Fruit fly (Drosophila melanogaster): Measurements from ENCODE around the gene Coprox.

DNA sequence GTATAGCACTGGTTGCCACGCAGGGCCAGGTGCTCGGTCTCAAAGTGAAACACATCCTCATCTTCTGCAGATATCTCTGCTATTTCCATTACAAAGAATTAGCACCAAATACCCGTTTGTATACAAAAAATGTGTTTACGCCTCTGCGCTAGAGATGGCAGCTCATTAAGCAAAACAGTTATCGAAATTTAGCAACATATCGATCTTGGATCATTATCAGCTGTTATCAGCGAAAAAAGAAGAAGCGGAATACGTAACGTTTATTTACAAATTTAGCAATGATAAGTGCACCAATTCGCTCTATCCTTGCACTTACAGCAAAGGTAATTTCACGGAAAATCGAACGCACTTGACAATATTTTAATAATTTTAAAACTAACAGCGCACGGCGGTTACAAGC lies 4.1 kb upstream of the Coprox start, which contains the start of the genes Atac1 and Hmgcl:
- TF ChIP-seq tai (GFP tag; optimal IDR thresholded peaks at IDR 0.05) (no peak), HLH106 (tag; optimal IDR thresholded peaks at IDR 0.05) (no peak)

Data from whole organism, wandering third instar larva.